Fruit fly (Drosophila melanogaster): ENCODE results near the gene CG14395.

- TF ChIP-seq Abd-B (GFP tag; optimal IDR thresholded peaks at IDR 0.05) = no peak
- no peak for TF ChIP-seq sage (GFP tag; optimal IDR thresholded peaks at IDR 0.05)
- TF ChIP-seq OdsH (GFP tag; optimal IDR thresholded peaks at IDR 0.05) = no peak
- no peak for TF ChIP-seq lola (GFP tag; optimal IDR thresholded peaks at IDR 0.05)
- TF ChIP-seq Myc (optimal IDR thresholded peaks at IDR 0.05) = no peak
- no peak for TF ChIP-seq GATAd (GFP tag; optimal IDR thresholded peaks at IDR 0.05)
- TF ChIP-seq usp (GFP tag; optimal IDR thresholded peaks at IDR 0.05) = no peak
- TF ChIP-seq Jra (GFP tag; optimal IDR thresholded peaks at IDR 0.05) = no peak
- no peak for TF ChIP-seq br (GFP tag; optimal IDR thresholded peaks at IDR 0.05)
- TF ChIP-seq h (GFP tag; optimal IDR thresholded peaks at IDR 0.05) = no peak
Measured at dm6 chr3R:12676160-12676559, 13.5 kb downstream of the CG14395 start, which contains the start of gene CG43630.

All from whole organism, wandering third instar larva.